Worm (Caenorhabditis elegans): ENCODE data around the gene F15G9.6.

- TF ChIP-seq klf-2 (GFP tag; conservative IDR thresholded peaks at IDR 0.05), result no peak
- TF ChIP-seq med-1 (GFP tag; optimal IDR thresholded peaks at IDR 0.05; ENCODE audit: insufficient read depth), result no peak
- no peak for TF ChIP-seq tab-1 (GFP tag; IDR thresholded peaks at IDR 0.05)
Measured at ce11 chrX:9709462-9709861, at the start of gene F15G9.6.

Data from whole organism, midembryonic.